Fruit fly (Drosophila melanogaster) whole organism, embryonic: ENCODE measurements around the gene CG17109.
A peak's percentile ranks its signal among the peaks of the same experiment; 100 is the strongest.

ENCODE experiments used
- ATbp ChIP-seq: fragments of 200-800 bp; sonication (Bioruptor generic); optimal IDR thresholded peaks from 2 replicates; lab custom pipeline; 2017; ENCODE audit warnings: missing biosample characterization, mild to moderate bottlenecking, missing genetic modification characterization, missing genetic modification reagents
- CG10654 ChIP-seq: fragments of 200-800 bp; sonication (Bioruptor generic); optimal IDR thresholded peaks from 2 replicates; lab custom pipeline; 2016; ENCODE audit warnings: missing biosample characterization, missing genetic modification characterization
- CG12744 ChIP-seq: fragments of 200-800 bp; sonication (Bioruptor generic); optimal IDR thresholded peaks from 2 replicates; lab custom pipeline; 2016; ENCODE audit warnings: missing biosample characterization, missing genetic modification characterization
- CG14014 ChIP-seq: fragments of 200-800 bp; sonication (Bioruptor generic); IDR thresholded peaks from 2 replicates; pipeline ENCODE4 v1.3.6; 2022; ENCODE audit warnings: missing biosample characterization, missing genetic modification characterization
- CG14710 ChIP-seq: fragments of 200-800 bp; sonication (Bioruptor generic); optimal IDR thresholded peaks from 3 replicates; lab custom pipeline; 2019; ENCODE audit warnings: missing biosample characterization, mild to moderate bottlenecking, missing genetic modification characterization, moderate library complexity
- CG15269 ChIP-seq: fragments of 200-800 bp; sonication (Bioruptor generic); optimal IDR thresholded peaks from 2 replicates; lab custom pipeline; 2018; ENCODE audit warnings: missing biosample characterization, mild to moderate bottlenecking, missing genetic modification characterization, moderate library complexity
- CG18011 ChIP-seq: fragments of 200-800 bp; sonication (Bioruptor generic); optimal IDR thresholded peaks from 2 replicates; lab custom pipeline; 2017; ENCODE audit warnings: missing biosample characterization, missing genetic modification characterization, mild to moderate bottlenecking, moderate library complexity, missing genotype
- CG1832 ChIP-seq: fragments of 200-800 bp; sonication (Bioruptor generic); optimal IDR thresholded peaks from 2 replicates; lab custom pipeline; 2017; ENCODE audit warnings: missing biosample characterization, mild to moderate bottlenecking, missing genetic modification characterization, inconsistent platforms
- CG30431 ChIP-seq: fragments of 200-800 bp; sonication (Bioruptor generic); optimal IDR thresholded peaks from 2 replicates; lab custom pipeline; 2017; ENCODE audit warnings: missing biosample characterization, missing genetic modification characterization
- CG4360 ChIP-seq: fragments of 200-800 bp; sonication (Bioruptor generic); IDR thresholded peaks from 2 replicates; pipeline ENCODE4 v1.3.6; 2022; ENCODE audit warnings: missing biosample characterization, missing genetic modification characterization
- CG5245 ChIP-seq: fragments of 200-800 bp; sonication (Bioruptor generic); optimal IDR thresholded peaks from 3 replicates; lab custom pipeline; 2016; ENCODE audit warnings: missing biosample characterization, missing genetic modification characterization
- CG7839 ChIP-seq: fragments of 200-800 bp; sonication (Bioruptor generic); optimal IDR thresholded peaks from 3 replicates; lab custom pipeline; 2018; ENCODE audit warnings: missing biosample characterization, mild to moderate bottlenecking, missing genetic modification characterization, moderate library complexity
- CG9932 ChIP-seq: fragments of 200-800 bp; sonication (Bioruptor generic); IDR thresholded peaks from 2 replicates; pipeline ENCODE4 v1.3.6; 2022; ENCODE audit warnings: missing biosample characterization, missing genetic modification characterization
- Dip2 ChIP-seq: fragments of 200-800 bp; sonication (Bioruptor generic); IDR thresholded peaks from 2 replicates; pipeline ENCODE4 v1.3.6; 2022; ENCODE audit warnings: missing biosample characterization, missing genetic modification characterization
- ERR ChIP-seq: fragments of 200-800 bp; sonication (Bioruptor generic); optimal IDR thresholded peaks from 2 replicates; lab custom pipeline; 2016; ENCODE audit warnings: missing biosample characterization, missing genetic modification characterization
- Elba2 ChIP-seq: fragments of 200-800 bp; sonication (Bioruptor generic); optimal IDR thresholded peaks from 3 replicates; lab custom pipeline; 2016; ENCODE audit warnings: missing biosample characterization, missing genetic modification characterization
- Ets97D ChIP-seq: fragments of 200-800 bp; sonication (Bioruptor generic); optimal IDR thresholded peaks from 3 replicates; lab custom pipeline; 2016; ENCODE audit warnings: missing biosample characterization, missing genetic modification characterization
- Gsc ChIP-seq: fragments of 200-800 bp; sonication (Bioruptor generic); IDR thresholded peaks from 2 replicates; pipeline ENCODE4 v1.3.6; 2022; ENCODE audit warnings: missing biosample characterization, missing genetic modification characterization
- Lim3 ChIP-seq: fragments of 200-800 bp; sonication (Bioruptor generic); IDR thresholded peaks from 2 replicates; pipeline ENCODE4 v1.3.6; 2022; ENCODE audit warnings: missing biosample characterization, missing genetic modification characterization
- MTF-1 ChIP-seq: fragments of 200-800 bp; sonication (Bioruptor generic); optimal IDR thresholded peaks from 2 replicates; lab custom pipeline; 2018; ENCODE audit warnings: missing biosample characterization, mild to moderate bottlenecking, missing genetic modification characterization, borderline replicate concordance
- Mrtf ChIP-seq: fragments of 200-800 bp; sonication (Bioruptor generic); IDR thresholded peaks from 3 replicates; pipeline ENCODE4 v1.3.6; 2022; ENCODE audit warnings: missing biosample characterization, missing genetic modification characterization
- Myb ChIP-seq: fragments of 200-800 bp; sonication (Bioruptor generic); optimal IDR thresholded peaks from 2 replicates; lab custom pipeline; 2016; ENCODE audit warnings: missing biosample characterization, missing genetic modification characterization
- Nf-YA ChIP-seq: fragments of 200-800 bp; sonication (Bioruptor generic); IDR thresholded peaks from 2 replicates; pipeline ENCODE4 v1.3.6; 2022; ENCODE audit warnings: missing biosample characterization, missing genetic modification characterization
- Sry-δ ChIP-seq: fragments of 200-800 bp; sonication (Bioruptor generic); optimal IDR thresholded peaks from 2 replicates; lab custom pipeline; 2016; ENCODE audit warnings: missing biosample characterization, missing genetic modification characterization
- aop ChIP-seq: fragments of 200-800 bp; sonication (Bioruptor generic); IDR thresholded peaks from 2 replicates; pipeline ENCODE4 v1.3.6; 2022; ENCODE audit warnings: missing biosample characterization, missing genetic modification characterization
- ase ChIP-seq: fragments of 200-800 bp; sonication (Bioruptor generic); IDR thresholded peaks from 3 replicates; pipeline ENCODE4 v1.3.6; 2022; ENCODE audit warnings: missing biosample characterization, missing genetic modification characterization
- bcd ChIP-seq: fragments of 200-800 bp; sonication (Bioruptor generic); optimal IDR thresholded peaks from 2 replicates; lab custom pipeline; 2017; ENCODE audit warnings: missing biosample characterization, mild to moderate bottlenecking, missing genetic modification characterization
- br ChIP-seq: fragments of >200 bp; optimal IDR thresholded peaks from 2 replicates; lab custom pipeline; 2017
- btn ChIP-seq: fragments of 200-800 bp; sonication (Bioruptor generic); optimal IDR thresholded peaks from 2 replicates; lab custom pipeline; 2016; ENCODE audit warnings: missing biosample characterization, missing genetic modification characterization
- cas ChIP-seq: fragments of 200-800 bp; sonication (Bioruptor generic); IDR thresholded peaks from 2 replicates; pipeline ENCODE4 v1.3.6; 2022; ENCODE audit warnings: missing biosample characterization, missing genetic modification characterization
- chm ChIP-seq: fragments of 200-800 bp; sonication (Bioruptor generic); IDR thresholded peaks from 2 replicates; pipeline ENCODE4 v1.3.6; 2022; ENCODE audit warnings: missing biosample characterization, missing genetic modification characterization
- dmrt99B ChIP-seq: fragments of 200-800 bp; sonication (Bioruptor generic); optimal IDR thresholded peaks from 2 replicates; lab custom pipeline; 2018; ENCODE audit warnings: missing biosample characterization, mild to moderate bottlenecking, missing genetic modification characterization, moderate library complexity
- dysf ChIP-seq: fragments of 200-800 bp; sonication (Bioruptor generic); IDR thresholded peaks from 3 replicates; pipeline ENCODE4 v1.3.6; 2022; ENCODE audit warnings: missing biosample characterization, missing genetic modification characterization
- esg ChIP-seq: fragments of 200-800 bp; sonication (Bioruptor generic); conservative IDR thresholded peaks from 2 replicates; pipeline ENCODE4 v1.3.6; 2022; ENCODE audit warnings: missing biosample characterization, missing genetic modification characterization
- ftz-f1 ChIP-seq: fragments of 200-800 bp; sonication (Bioruptor generic); optimal IDR thresholded peaks from 2 replicates; lab custom pipeline; 2016; ENCODE audit warnings: missing biosample characterization, missing genetic modification characterization
- gcm ChIP-seq: fragments of 200-800 bp; sonication (Bioruptor generic); optimal IDR thresholded peaks from 2 replicates; lab custom pipeline; 2019; ENCODE audit warnings: missing biosample characterization, mild to moderate bottlenecking, missing genetic modification characterization, moderate library complexity
- gsb ChIP-seq: fragments of 200-800 bp; sonication (Bioruptor generic); IDR thresholded peaks from 2 replicates; pipeline ENCODE4 v1.3.6; 2022; ENCODE audit warnings: missing biosample characterization, missing genetic modification characterization
- inv ChIP-seq: fragments of 200-800 bp; sonication (Bioruptor generic); IDR thresholded peaks from 2 replicates; pipeline ENCODE4 v1.3.6; 2022; ENCODE audit warnings: missing biosample characterization, missing genetic modification characterization; ENCODE audit not compliant: partially characterized antibody
- mam ChIP-seq: fragments of 200-800 bp; sonication (Bioruptor generic); optimal IDR thresholded peaks from 3 replicates; lab custom pipeline; 2016; ENCODE audit warnings: missing biosample characterization, missing genetic modification characterization
- nerfin-1 ChIP-seq: fragments of 200-800 bp; sonication (Bioruptor generic); optimal IDR thresholded peaks from 3 replicates; lab custom pipeline; 2019; ENCODE audit warnings: missing biosample characterization, mild to moderate bottlenecking, missing genetic modification characterization, moderate library complexity
- nerfin-2 ChIP-seq: fragments of 200-800 bp; sonication (Bioruptor generic); IDR thresholded peaks from 2 replicates; pipeline ENCODE4 v1.3.6; 2022; ENCODE audit warnings: missing biosample characterization, missing genetic modification characterization; ENCODE audit not compliant: partially characterized antibody
- onecut ChIP-seq: fragments of 200-800 bp; sonication (Bioruptor generic); IDR thresholded peaks from 2 replicates; pipeline ENCODE4 v1.3.6; 2022; ENCODE audit warnings: missing biosample characterization, missing genetic modification characterization
- phol ChIP-seq: fragments of 200-800 bp; sonication (Bioruptor generic); optimal IDR thresholded peaks from 3 replicates; lab custom pipeline; 2018; ENCODE audit warnings: missing biosample characterization, mild to moderate bottlenecking, missing genetic modification characterization, moderate library complexity
- pita ChIP-seq: fragments of 200-800 bp; sonication (Bioruptor generic); optimal IDR thresholded peaks from 2 replicates; lab custom pipeline; 2017; ENCODE audit warnings: missing biosample characterization, mild to moderate bottlenecking, missing genetic modification characterization
- pros ChIP-seq: fragments of 200-800 bp; sonication (Bioruptor generic); optimal IDR thresholded peaks from 3 replicates; lab custom pipeline; 2019; ENCODE audit warnings: missing biosample characterization, mild to moderate bottlenecking, missing genetic modification characterization, moderate library complexity
- pum ChIP-seq: fragments of 200-800 bp; sonication (Bioruptor generic); optimal IDR thresholded peaks from 2 replicates; lab custom pipeline; 2016; ENCODE audit warnings: missing biosample characterization, missing genetic modification characterization
- rib ChIP-seq: fragments of 200-800 bp; sonication (Bioruptor generic); IDR thresholded peaks from 2 replicates; pipeline ENCODE4 v1.3.6; 2022; ENCODE audit warnings: missing biosample characterization, missing genetic modification characterization
- row ChIP-seq: fragments of 200-800 bp; sonication (Bioruptor generic); IDR thresholded peaks from 3 replicates; pipeline ENCODE4 v1.3.6; 2022; ENCODE audit warnings: missing biosample characterization, missing genetic modification characterization
- sima ChIP-seq: fragments of 200-800 bp; sonication (Bioruptor generic); optimal IDR thresholded peaks from 2 replicates; lab custom pipeline; 2016; ENCODE audit warnings: missing biosample characterization, missing genetic modification characterization
- tll ChIP-seq, 2 experiments: fragments of 200-800 bp in 1 of 2; fragments of >200 bp in 1 of 2; sonication (Bioruptor generic) in 1 of 2; optimal IDR thresholded peaks; 2 replicates each; lab custom pipeline; 2017 to 2019; ENCODE audit warnings: missing biosample characterization in 2 of 2, missing genetic modification characterization in 2 of 2, mild to moderate bottlenecking in 1 of 2, moderate library complexity in 1 of 2
- tna ChIP-seq: fragments of 200-800 bp; sonication (Bioruptor generic); IDR thresholded peaks from 2 replicates; pipeline ENCODE4 v1.3.6; 2022; ENCODE audit warnings: missing biosample characterization, missing genetic modification characterization; ENCODE audit not compliant: partially characterized antibody
- unc-4 ChIP-seq: fragments of 200-800 bp; sonication (Bioruptor generic); IDR thresholded peaks from 2 replicates; pipeline ENCODE4 v1.3.6; 2022; ENCODE audit warnings: missing biosample characterization, missing genetic modification characterization; ENCODE audit not compliant: partially characterized antibody

Gene CG17109

DNA sequence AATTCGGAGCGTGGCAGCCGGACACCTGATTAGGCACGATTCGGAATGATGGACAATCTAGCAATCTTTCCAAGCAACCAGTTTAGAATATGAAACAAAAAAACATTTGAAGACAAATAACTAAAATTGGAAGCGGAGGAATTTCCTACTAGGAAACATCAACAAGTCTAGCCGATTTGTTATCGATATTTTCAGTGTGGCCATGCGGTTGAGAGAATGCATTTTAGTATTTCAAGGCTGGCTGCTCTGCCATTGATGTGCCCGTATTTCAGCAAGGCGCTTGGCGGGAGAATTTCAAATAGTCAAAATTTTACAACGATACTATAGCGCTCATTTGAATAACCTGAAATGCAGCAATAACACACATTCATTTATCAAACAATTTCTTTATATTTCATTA, 32.3 kb downstream of the CG17109 start, which contains the start of gene CG31457 (continued):
- TF ChIP-seq Nf-YA (GFP tag; lab: Robert Waterston, UW) (no peak), CG10654 (GFP tag; lab: Kevin White, UChicago) (no peak), Lim3 (GFP tag; lab: Robert Waterston, UW) (no peak), br (lab: Kevin White, UChicago) (no peak), phol (tag; lab: Kevin White, UChicago) (peak; percentile 71), CG1832 (GFP tag; lab: Kevin White, UChicago) (no peak), inv (GFP tag; lab: Robert Waterston, UW) (peak; percentile 76), gcm (GFP tag; lab: Kevin White, UChicago) (no peak), MTF-1 (GFP tag; lab: Kevin White, UChicago) (no peak), onecut (GFP tag; lab: Robert Waterston, UW) (no peak), Myb (GFP tag; lab: Kevin White, UChicago) (peak; percentile 35), sima (GFP tag; lab: Kevin White, UChicago) (no peak), Sry-δ (GFP tag; lab: Kevin White, UChicago) (peak; percentile 76), pita (GFP tag; lab: Kevin White, UChicago) (no peak), row (GFP tag; lab: Robert Waterston, UW) (peak; percentile 39; the same call in 1 of the 3 replicates), ftz-f1 (GFP tag; lab: Kevin White, UChicago) (peak; percentile 85), nerfin-2 (peak; percentile 53; the same call in 1 of the 2 replicates), btn (GFP tag; lab: Kevin White, UChicago) (no peak), aop (GFP tag; lab: Robert Waterston, UW) (no peak), Elba2 (GFP tag; lab: Kevin White, UChicago) (peak; percentile 24), CG9932 (GFP tag; lab: Robert Waterston, UW) (no peak), CG7839 (no peak), CG4360 (GFP tag; lab: Robert Waterston, UW) (no peak), pum (GFP tag; lab: Kevin White, UChicago) (no peak), CG14014 (GFP tag; lab: Robert Waterston, UW) (no peak), pros (GFP tag; lab: Kevin White, UChicago) (no peak), CG15269 (no peak), dmrt99B (tag; lab: Kevin White, UChicago) (no peak), ERR (GFP tag; lab: Kevin White, UChicago) (no peak), nerfin-1 (peak; percentile 91), dysf (GFP tag; lab: Robert Waterston, UW) (no peak), chm (GFP tag; lab: Robert Waterston, UW) (no peak), CG5245 (GFP tag; lab: Kevin White, UChicago) (no peak), rib (GFP tag; lab: Robert Waterston, UW) (no peak), Dip2 (GFP tag; lab: Robert Waterston, UW) (no peak), ase (GFP tag; lab: Robert Waterston, UW) (no peak), ATbp (GFP tag; lab: Kevin White, UChicago) (no peak), cas (GFP tag; lab: Robert Waterston, UW) (no peak), Mrtf (no peak), tll (GFP tag; optimal IDR thresholded peaks at IDR 0.05; lab: Kevin White, UChicago) (no peak), unc-4 (GFP tag; lab: Robert Waterston, UW) (peak; percentile 89), CG14710 (tag; lab: Kevin White, UChicago) (peak; percentile 53), esg (GFP tag; lab: Robert Waterston, UW) (no peak), bcd (GFP tag; lab: Kevin White, UChicago) (no peak), CG12744 (GFP tag; lab: Kevin White, UChicago) (no peak), CG30431 (GFP tag; lab: Kevin White, UChicago) (no peak), CG18011 (GFP tag; lab: Kevin White, UChicago) (peak; percentile 94), tna (GFP tag; lab: Robert Waterston, UW) (no peak; the same call in 1 of the 2 replicates), mam (GFP tag; lab: Kevin White, UChicago) (peak; percentile 9), Gsc (GFP tag; lab: Robert Waterston, UW) (no peak), gsb (GFP tag; lab: Robert Waterston, UW) (no peak), Ets97D (peak; percentile 64)
